Fruit fly (Drosophila melanogaster): Measurements from ENCODE around the gene DIP-iota.

DIP-iota gene

DNA sequence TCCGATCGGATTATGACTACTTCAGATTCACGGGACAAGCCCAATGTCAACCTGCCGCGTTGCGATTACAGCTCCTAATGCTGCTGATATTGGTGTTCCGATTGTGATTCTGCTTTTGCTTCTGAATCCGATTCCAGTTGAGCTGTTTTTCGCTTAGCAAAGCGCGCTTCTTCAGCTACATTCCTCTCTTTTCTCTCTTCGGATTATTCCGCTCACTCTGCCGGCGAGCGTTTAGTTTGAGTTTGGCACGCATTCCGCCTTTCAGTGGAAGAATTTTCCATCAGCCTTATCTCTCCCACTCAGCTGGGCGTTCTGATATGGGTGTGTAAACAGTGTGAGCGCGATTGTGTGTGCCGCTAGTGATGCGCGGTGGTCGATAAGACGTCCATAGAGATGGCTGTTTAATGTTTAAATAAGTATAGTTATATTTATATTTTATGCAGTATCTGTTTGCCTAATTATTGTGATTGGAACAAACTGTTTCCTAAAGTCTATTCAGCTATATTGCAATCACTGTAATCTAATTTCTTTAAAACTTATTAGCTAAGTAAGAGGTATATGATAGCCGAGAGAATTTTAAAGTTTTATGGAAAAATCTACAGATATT, 46.3 kb upstream of the DIP-iota start, which contains the start of gene Galt (continued):
- TF ChIP-seq CG4360 (GFP tag; IDR thresholded peaks at IDR 0.05) (0 out of 2 replicates have a peak, but pooled peaks have one; percentile 16), CG14014 (GFP tag; IDR thresholded peaks at IDR 0.05) (no peak), Side (GFP tag; optimal IDR thresholded peaks at IDR 0.05) (no peak), kah (GFP tag; optimal IDR thresholded peaks at IDR 0.05) (peak; percentile 9), CG9797 (GFP tag; optimal IDR thresholded peaks at IDR 0.05) (peak; percentile 34), vfl (GFP tag; optimal IDR thresholded peaks at IDR 0.05) (no peak), repo (GFP tag; optimal IDR thresholded peaks at IDR 0.05) (no peak), CG6254 (GFP tag; optimal IDR thresholded peaks at IDR 0.05) (no peak), Rfx (GFP tag; IDR thresholded peaks at IDR 0.05) (peak; percentile 61), CG18599 (GFP tag; optimal IDR thresholded peaks at IDR 0.05) (peak; percentile 21), nerfin-1 (tag; optimal IDR thresholded peaks at IDR 0.05) (peak; percentile 93), gsb-n (tag; optimal IDR thresholded peaks at IDR 0.05) (peak; percentile 19), Dip3 (GFP tag; optimal IDR thresholded peaks at IDR 0.05) (no peak), Opbp (GFP tag; IDR thresholded peaks at IDR 0.05; ENCODE audit: partially characterized antibody) (peak; percentile 62; the same call in 2 of the 3 replicates), CG6175 (GFP tag; IDR thresholded peaks at IDR 0.05) (no peak), pros (GFP tag; optimal IDR thresholded peaks at IDR 0.05) (peak; percentile 57), CG6765 (GFP tag; optimal IDR thresholded peaks at IDR 0.05) (peak; percentile 5), CG8290 (GFP tag; optimal IDR thresholded peaks at IDR 0.05) (no peak), CG8290 (tag; optimal IDR thresholded peaks at IDR 0.05) (peak in 1 of 2 experiments; percentile 33), Gsc (GFP tag; IDR thresholded peaks at IDR 0.05) (no peak), MTF-1 (GFP tag; optimal IDR thresholded peaks at IDR 0.05; ENCODE audit: borderline replicate concordance) (no peak), ato (GFP tag; IDR thresholded peaks at IDR 0.05; ENCODE audit: partially characterized antibody) (peak; percentile 23; the same call in 1 of the 2 replicates), CG10565 (GFP tag; optimal IDR thresholded peaks at IDR 0.05) (no peak), CG3847 (GFP tag; IDR thresholded peaks at IDR 0.05) (no peak), CG2202 (tag; optimal IDR thresholded peaks at IDR 0.05) (peak; percentile 10), Antp (GFP tag; optimal IDR thresholded peaks at IDR 0.05) (no peak), CG13894 (tag; optimal IDR thresholded peaks at IDR 0.05) (no peak), p53 (GFP tag; optimal IDR thresholded peaks at IDR 0.05) (no peak), CG9215 (GFP tag; IDR thresholded peaks at IDR 0.05) (no peak), Asciz (GFP tag; optimal IDR thresholded peaks at IDR 0.05) (peak; percentile 6), Meics (GFP tag; optimal IDR thresholded peaks at IDR 0.05) (peak; percentile 26), CG10321 (GFP tag; IDR thresholded peaks at IDR 0.05) (no peak), pzg (GFP tag; optimal IDR thresholded peaks at IDR 0.05) (peak; percentile 33), Ptx1 (GFP tag; IDR thresholded peaks at IDR 0.05) (no peak), CG6683 (GFP tag; optimal IDR thresholded peaks at IDR 0.05) (no peak), CG30020 (tag; optimal IDR thresholded peaks at IDR 0.05) (no peak), inv (GFP tag; IDR thresholded peaks at IDR 0.05; ENCODE audit: partially characterized antibody) (peak; percentile 52; the same call in 1 of the 2 replicates), Dad (GFP tag; optimal IDR thresholded peaks at IDR 0.05) (no peak), CG14965 (GFP tag; optimal IDR thresholded peaks at IDR 0.05; ENCODE audit: borderline replicate concordance) (no peak), CG14860 (GFP tag; IDR thresholded peaks at IDR 0.05; ENCODE audit: partially characterized antibody) (peak; percentile 90), Drgx (GFP tag; IDR thresholded peaks at IDR 0.05) (no peak), Hmr (GFP tag; optimal IDR thresholded peaks at IDR 0.05) (peak; percentile 66), CG6689 (GFP tag; IDR thresholded peaks at IDR 0.05) (no peak), CG11398 (GFP tag; optimal IDR thresholded peaks at IDR 0.05) (no peak), CG6791 (GFP tag; IDR thresholded peaks at IDR 0.05; ENCODE audit: partially characterized antibody) (peak; percentile 70; the same call in 2 of the 3 replicates), ERR (GFP tag; optimal IDR thresholded peaks at IDR 0.05) (peak; percentile 31), ATbp (GFP tag; optimal IDR thresholded peaks at IDR 0.05) (no peak), tx (GFP tag; optimal IDR thresholded peaks at IDR 0.05) (no peak), CG32767 (GFP tag; IDR thresholded peaks at IDR 0.05) (0 out of 2 replicates have a peak, but pooled peaks have one; percentile 21), CG11093 (GFP tag; IDR thresholded peaks at IDR 0.05) (no peak)
